Worm (Caenorhabditis elegans) whole organism, L1 larva: ENCODE measurements around the gene F52G3.5.

Experiments
- C04F5.9 ChIP-seq: sonication (generic microtip); optimal IDR thresholded peaks from 2 replicates; lab custom pipeline; 2016; ENCODE audit warnings: missing genetic modification characterization, missing compliant biosample characterization
- ama-1 ChIP-seq: fragments of 150-350 bp; optimal IDR thresholded peaks from 2 replicates; lab custom pipeline; 2014
- blmp-1 ChIP-seq: fragments of 150-350 bp; optimal IDR thresholded peaks from 2 replicates; lab custom pipeline; 2014; ENCODE audit warnings: missing biosample characterization, missing genetic modification characterization
- ceh-90 ChIP-seq: sonication (generic microtip); optimal IDR thresholded peaks from 2 replicates; lab custom pipeline; 2016; ENCODE audit warnings: missing genetic modification characterization, missing compliant biosample characterization
- dsc-1 ChIP-seq: sonication (generic microtip); optimal IDR thresholded peaks from 2 replicates; lab custom pipeline; 2016; ENCODE audit warnings: mild to moderate bottlenecking, missing genetic modification characterization, missing compliant biosample characterization
- efl-1 ChIP-seq, 4 experiments: fragments of 150-350 bp; optimal IDR thresholded peaks in 3 of 4; peaks in 1 of 4; 1 replicate in 1 of 4; 2 replicates in 3 of 4; lab custom pipeline; 2014; ENCODE audit warnings: missing biosample characterization in 2 of 4, missing genetic modification characterization in 2 of 4, missing genetic modification reagents in 2 of 4
- efl-3 ChIP-seq: fragments of 200-800 bp; sonication (Bioruptor generic); optimal IDR thresholded peaks from 2 replicates; lab custom pipeline; 2018; ENCODE audit warnings: mild to moderate bottlenecking, missing genetic modification characterization, missing compliant biosample characterization
- egl-13 ChIP-seq: sonication (generic microtip); optimal IDR thresholded peaks from 2 replicates; lab custom pipeline; 2016; ENCODE audit warnings: missing genotype, missing genetic modification reagents, missing genetic modification characterization, missing compliant biosample characterization
- elt-2 ChIP-seq: sonication (generic microtip); optimal IDR thresholded peaks from 2 replicates; lab custom pipeline; 2016; ENCODE audit warnings: missing genetic modification characterization, mild to moderate bottlenecking, inconsistent platforms, missing compliant biosample characterization, missing genetic modification reagents
- elt-3 ChIP-seq, 6 experiments: fragments of 150-350 bp in 1 of 6; sonication (generic microtip); optimal IDR thresholded peaks; 2 replicates each; lab custom pipeline; 2017 to 2018; ENCODE audit warnings: missing biosample characterization in 6 of 6, missing genetic modification characterization in 6 of 6, inconsistent platforms in 1 of 6
- ets-5 ChIP-seq: fragments of 200-800 bp; sonication (Bioruptor generic); IDR thresholded peaks from 2 replicates; pipeline ENCODE4 v1.3.6; 2022; ENCODE audit warnings: missing genetic modification characterization, missing compliant biosample characterization
- fkh-4 ChIP-seq: sonication (generic microtip); optimal IDR thresholded peaks from 2 replicates; lab custom pipeline; 2016; ENCODE audit warnings: missing compliant biosample characterization, missing genetic modification characterization, borderline replicate concordance
- fkh-8 ChIP-seq: sonication (generic microtip); optimal IDR thresholded peaks from 2 replicates; lab custom pipeline; 2016; ENCODE audit warnings: mild to moderate bottlenecking, missing genetic modification characterization, missing compliant biosample characterization
- grh-1 ChIP-seq: fragments of 200-800 bp; sonication (Bioruptor generic); IDR thresholded peaks from 2 replicates; pipeline ENCODE4 v1.3.6; 2022; ENCODE audit warnings: missing genetic modification reagents, missing genetic modification characterization, missing compliant biosample characterization
- hpl-2 ChIP-seq: fragments of 150-350 bp; optimal IDR thresholded peaks from 2 replicates; lab custom pipeline; 2014; ENCODE audit warnings: missing biosample characterization, missing genetic modification reagents, missing genetic modification characterization
- lin-14 ChIP-seq: fragments of 200-800 bp; sonication (Bioruptor generic); optimal IDR thresholded peaks from 2 replicates; lab custom pipeline; 2018; ENCODE audit warnings: mild to moderate bottlenecking, missing genetic modification characterization, moderate library complexity, missing compliant biosample characterization
- lin-15B ChIP-seq: fragments of 150-350 bp; sonication (generic microtip); optimal IDR thresholded peaks from 3 replicates; lab custom pipeline; 2014; ENCODE audit warnings: missing biosample characterization, missing genetic modification characterization
- lin-35 ChIP-seq, 2 experiments: fragments of 150-350 bp; optimal IDR thresholded peaks; 2 replicates each; lab custom pipeline; 2014; ENCODE audit warnings: missing biosample characterization in 2 of 2, missing genetic modification characterization in 2 of 2, missing genetic modification reagents in 2 of 2
- lsy-2 ChIP-seq, 2 experiments: fragments of 150-350 bp; optimal IDR thresholded peaks; 2 replicates each; lab custom pipeline; 2014; ENCODE audit warnings: missing biosample characterization in 2 of 2, missing genetic modification characterization in 2 of 2
- mab-9 ChIP-seq: fragments of 200-800 bp; sonication (Bioruptor generic); IDR thresholded peaks from 2 replicates; pipeline ENCODE4 v1.3.6; 2022; ENCODE audit warnings: missing genetic modification reagents, missing genetic modification characterization, missing compliant biosample characterization
- nhr-19 ChIP-seq: fragments of 200-800 bp; sonication (Bioruptor generic); conservative IDR thresholded peaks from 2 replicates; pipeline ENCODE4 v1.3.6; 2022; ENCODE audit warnings: missing genetic modification characterization, missing compliant biosample characterization
- nhr-20 ChIP-seq: sonication (generic microtip); optimal IDR thresholded peaks from 2 replicates; lab custom pipeline; 2016; ENCODE audit warnings: mild to moderate bottlenecking, missing genetic modification characterization, missing compliant biosample characterization
- nhr-237 ChIP-seq: fragments of 150-350 bp; optimal IDR thresholded peaks from 2 replicates; lab custom pipeline; 2014; ENCODE audit warnings: missing biosample characterization, missing genetic modification characterization
- nhr-28 ChIP-seq: fragments of 150-350 bp; optimal IDR thresholded peaks from 2 replicates; lab custom pipeline; 2014; ENCODE audit warnings: missing biosample characterization, missing genetic modification characterization
- nhr-47 ChIP-seq: sonication (generic microtip); optimal IDR thresholded peaks from 2 replicates; lab custom pipeline; 2016; ENCODE audit warnings: mild to moderate bottlenecking, missing genetic modification characterization, moderate library complexity, missing compliant biosample characterization
- nhr-77 ChIP-seq: fragments of 150-350 bp; optimal IDR thresholded peaks from 2 replicates; lab custom pipeline; 2014; ENCODE audit warnings: missing biosample characterization, missing genetic modification characterization
- nhr-90 ChIP-seq: sonication (generic microtip); optimal IDR thresholded peaks from 2 replicates; lab custom pipeline; 2016; ENCODE audit warnings: mild to moderate bottlenecking, missing genetic modification characterization, missing compliant biosample characterization; ENCODE audit not compliant: poor library complexity
- pax-3 ChIP-seq: fragments of 200-800 bp; sonication (Bioruptor generic); optimal IDR thresholded peaks from 2 replicates; lab custom pipeline; 2018; ENCODE audit warnings: mild to moderate bottlenecking, missing genetic modification characterization, moderate library complexity, missing compliant biosample characterization
- rnt-1 ChIP-seq: sonication (generic microtip); optimal IDR thresholded peaks from 2 replicates; lab custom pipeline; 2016; ENCODE audit warnings: mild to moderate bottlenecking, missing genetic modification characterization, moderate library complexity, missing compliant biosample characterization
- skn-1 ChIP-seq: fragments of 150-350 bp; optimal IDR thresholded peaks from 2 replicates; lab custom pipeline; 2014; ENCODE audit warnings: missing biosample characterization, missing genetic modification characterization
- snu-23 ChIP-seq: sonication (generic microtip); optimal IDR thresholded peaks from 2 replicates; lab custom pipeline; 2016; ENCODE audit warnings: missing genetic modification characterization, missing compliant biosample characterization
- swsn-7 ChIP-seq: sonication (generic microtip); optimal IDR thresholded peaks from 2 replicates; lab custom pipeline; 2016; ENCODE audit warnings: missing genetic modification characterization, missing compliant biosample characterization
- unc-130 ChIP-seq: fragments of 150-350 bp; optimal IDR thresholded peaks from 2 replicates; lab custom pipeline; 2017; ENCODE audit warnings: missing biosample characterization, missing genetic modification characterization, inconsistent platforms
- unc-30 ChIP-seq: sonication (generic microtip); optimal IDR thresholded peaks from 2 replicates; lab custom pipeline; 2017; ENCODE audit warnings: missing biosample characterization, missing genetic modification characterization
- unc-62 ChIP-seq: fragments of 150-350 bp; optimal IDR thresholded peaks from 2 replicates; lab custom pipeline; 2014; ENCODE audit warnings: missing biosample characterization, missing genetic modification reagents, missing genetic modification characterization
- zip-4 ChIP-seq: fragments of 200-800 bp; sonication (Bioruptor generic); optimal IDR thresholded peaks from 2 replicates; lab custom pipeline; 2018; ENCODE audit warnings: mild to moderate bottlenecking, missing genetic modification characterization, moderate library complexity, missing compliant biosample characterization
- ztf-11 ChIP-seq, 2 experiments: sonication (generic microtip); optimal IDR thresholded peaks; 2 replicates each; lab custom pipeline; 2016 to 2017; ENCODE audit warnings: missing genetic modification characterization in 2 of 2, missing biosample characterization in 1 of 2, missing compliant biosample characterization in 1 of 2
- ztf-4 ChIP-seq: fragments of 150-350 bp; optimal IDR thresholded peaks from 2 replicates; lab custom pipeline; 2014; ENCODE audit warnings: missing biosample characterization, missing genetic modification characterization

F52G3.5 gene

ce11 chrX:16958015-16958414 lies 17.9 kb downstream of the F52G3.5 start:
- no peak for TF ChIP-seq ztf-4 (tag; lab: Kevin White, UChicago)
- TF ChIP-seq lin-15B, result no peak
- no peak for TF ChIP-seq pax-3 (tag; lab: Kevin White, UChicago)
- no peak for TF ChIP-seq nhr-28
- TF ChIP-seq efl-1 (optimal IDR thresholded peaks at IDR 0.05; lab: Kevin White, UChicago), result no peak
- TF ChIP-seq efl-1 (GFP tag; optimal IDR thresholded peaks at IDR 0.05 in 1 of 2; lab: Kevin White, UChicago), result peak in 1 of 2 experiments; percentile 72
- TF ChIP-seq unc-62 (GFP tag; lab: Kevin White, UChicago), result no peak
- peak; percentile 67 for TF ChIP-seq fkh-4 (tag; lab: Kevin White, UChicago)
- no peak for TF ChIP-seq egl-13
- peak; percentile 88 for TF ChIP-seq dsc-1 (tag; lab: Kevin White, UChicago)

ce11 chrX:16952859-16953258 lies 23.1 kb downstream of the F52G3.5 start, which contains the start of gene F52G3.8:
F52G3.8 (minus strand) TSS chrX:16952959.
- TF ChIP-seq unc-130 (tag; lab: Kevin White, UChicago), result no peak
- no peak for TF ChIP-seq nhr-19 (GFP tag; lab: Robert Waterston, UW)
- no peak for TF ChIP-seq ets-5 (GFP tag; lab: Robert Waterston, UW)
- TF ChIP-seq efl-3 (GFP tag; lab: Kevin White, UChicago), result no peak
- no peak for TF ChIP-seq fkh-8 (tag; lab: Kevin White, UChicago)
- TF ChIP-seq C04F5.9 (tag; lab: Kevin White, UChicago), result no peak
- TF ChIP-seq zip-4, result no peak
- TF ChIP-seq hpl-2 (GFP tag; lab: Kevin White, UChicago), result no peak
- TF ChIP-seq nhr-47, result no peak
- TF ChIP-seq nhr-237, result no peak
- no peak for TF ChIP-seq rnt-1 (tag; lab: Kevin White, UChicago)
- TF ChIP-seq nhr-77 (tag; lab: Kevin White, UChicago), result no peak
- TF ChIP-seq lin-14 (GFP tag; lab: Kevin White, UChicago), result no peak
- TF ChIP-seq, all 84 proteins: peak for 0

ce11 chrX:16943934-16944914 lies 31.7 kb downstream of the F52G3.5 start:
- TF ChIP-seq nhr-237 (no peak), lin-35 (GFP tag; optimal IDR thresholded peaks at IDR 0.05; lab: Kevin White, UChicago) (peak in 1 of 2 experiments; percentile 4), nhr-47 (peak; percentile 19), snu-23 (no peak), nhr-90 (no peak), swsn-7 (tag; lab: Kevin White, UChicago) (no peak), ets-5 (GFP tag; lab: Robert Waterston, UW) (no peak), grh-1 (GFP tag; lab: Robert Waterston, UW) (0 out of 2 replicates have a peak, but pooled peaks have one; percentile 17), ztf-11 (tag; optimal IDR thresholded peaks at IDR 0.05; lab: Kevin White, UChicago) (no peak), lin-15B (peak; percentile 5), nhr-20 (tag; lab: Kevin White, UChicago) (no peak), unc-130 (tag; lab: Kevin White, UChicago) (no peak), mab-9 (GFP tag; lab: Robert Waterston, UW) (0 out of 2 replicates have a peak, but pooled peaks have one; percentile 20), elt-3 (tag; optimal IDR thresholded peaks at IDR 0.05; lab: Kevin White, UChicago) (peak in 1 of 6 experiments; percentile 32), fkh-4 (tag; lab: Kevin White, UChicago) (no peak), unc-30 (tag; lab: Kevin White, UChicago) (no peak), rnt-1 (tag; lab: Kevin White, UChicago) (peak; percentile 36), ama-1 (lab: Kevin White, UChicago) (peak; percentile 53), efl-1 (optimal IDR thresholded peaks at IDR 0.05; lab: Kevin White, UChicago) (peak in 1 of 2 experiments; percentile 22), efl-1 (GFP tag; optimal IDR thresholded peaks at IDR 0.05 in 1 of 2; lab: Kevin White, UChicago) (peak in 1 of 2 experiments; percentile 76), pax-3 (tag; lab: Kevin White, UChicago) (peak; percentile 29), fkh-8 (tag; lab: Kevin White, UChicago) (peak; percentile 16), elt-2 (tag; lab: Kevin White, UChicago) (no peak), lsy-2 (tag; optimal IDR thresholded peaks at IDR 0.05; lab: Kevin White, UChicago) (peak in 1 of 2 experiments; percentile 30), skn-1 (tag; lab: Kevin White, UChicago) (peak; percentile 38), blmp-1 (tag; lab: Kevin White, UChicago) (no peak), ceh-90 (no peak)
